Fruit fly (Drosophila melanogaster): ENCODE measurements around the gene lqfR.

Gene lqfR

dm6 chr3R:22455335-22455985 lies 44.4 kb downstream of the lqfR start:
- TF ChIP-seq CG12768 (GFP tag; optimal IDR thresholded peaks at IDR 0.05) (no peak), CG7045 (GFP tag; optimal IDR thresholded peaks at IDR 0.05) (peak; percentile 34), kay (GFP tag; ENCODE audit: borderline replicate concordance) (no peak), toe (GFP tag; optimal IDR thresholded peaks at IDR 0.05) (peak; percentile 4), Clk (GFP tag; optimal IDR thresholded peaks at IDR 0.05) (no peak), CG7101 (tag; optimal IDR thresholded peaks at IDR 0.05) (no peak), CG14711 (tag; optimal IDR thresholded peaks at IDR 0.05) (no peak), CG33017 (tag; optimal IDR thresholded peaks at IDR 0.05) (no peak), ovo (GFP tag; optimal IDR thresholded peaks at IDR 0.05) (no peak), bab1 (GFP tag; optimal IDR thresholded peaks at IDR 0.05) (no peak), tj (GFP tag; optimal IDR thresholded peaks at IDR 0.05) (peak; percentile 13), Mnt (GFP tag; optimal IDR thresholded peaks at IDR 0.05) (no peak), cnc (optimal IDR thresholded peaks at IDR 0.05) (peak in 1 of 2 experiments; percentile 25), CG11617 (GFP tag; optimal IDR thresholded peaks at IDR 0.05) (no peak)

- no peak for TF ChIP-seq cnc (optimal IDR thresholded peaks at IDR 0.05)
- no peak for TF ChIP-seq bab1 (GFP tag; optimal IDR thresholded peaks at IDR 0.05)
- TF ChIP-seq CG14711 (tag; optimal IDR thresholded peaks at IDR 0.05), result no peak
- TF ChIP-seq ovo (GFP tag; optimal IDR thresholded peaks at IDR 0.05), result no peak
- TF ChIP-seq Clk (GFP tag; optimal IDR thresholded peaks at IDR 0.05), result no peak
- no peak for TF ChIP-seq CG33017 (tag; optimal IDR thresholded peaks at IDR 0.05)
- TF ChIP-seq CG11617 (GFP tag; optimal IDR thresholded peaks at IDR 0.05), result no peak
- no peak for TF ChIP-seq CG1620 (GFP tag; optimal IDR thresholded peaks at IDR 0.05)
- no peak for TF ChIP-seq CG7101 (tag; optimal IDR thresholded peaks at IDR 0.05)
- TF ChIP-seq CG12768 (GFP tag; optimal IDR thresholded peaks at IDR 0.05), result no peak
- TF ChIP-seq pad (GFP tag; optimal IDR thresholded peaks at IDR 0.05), result no peak
- no peak for TF ChIP-seq Crg-1 (GFP tag; optimal IDR thresholded peaks at IDR 0.05)
- TF ChIP-seq CG7045 (GFP tag; optimal IDR thresholded peaks at IDR 0.05), result no peak
These were observed 44.9 kb downstream of the lqfR start for dm6 chr3R:22456007-22456406.

dm6 chr3R:22461673-22462585 lies 50.8 kb downstream of the lqfR start, which contains the start of the genes Rpn7 and AP-2mu:
Rpn7 (minus strand) TSS chr3R:22462054.
AP-2mu (plus strand) TSS chr3R:22462455.
- TF ChIP-seq tj (GFP tag; optimal IDR thresholded peaks at IDR 0.05) (peak; percentile 4), kay (GFP tag; ENCODE audit: borderline replicate concordance) (peak; percentile 83), pad (GFP tag; optimal IDR thresholded peaks at IDR 0.05) (peak; percentile 37), CG5204 (GFP tag; optimal IDR thresholded peaks at IDR 0.05) (no peak), Crg-1 (GFP tag; optimal IDR thresholded peaks at IDR 0.05) (no peak), cnc (optimal IDR thresholded peaks at IDR 0.05) (peak; percentile 61 to 73), CG12768 (GFP tag; optimal IDR thresholded peaks at IDR 0.05) (no peak), Mnt (GFP tag; optimal IDR thresholded peaks at IDR 0.05) (peak; percentile 16)

dm6 chr3R:22464611-22465113 lies 53.6 kb downstream of the lqfR start, which contains the start of gene CG7054:
CG7054 (plus strand) TSS chr3R:22464985.
- peak; percentile 49 for TF ChIP-seq pad (GFP tag; optimal IDR thresholded peaks at IDR 0.05)
- TF ChIP-seq CG11617 (GFP tag; optimal IDR thresholded peaks at IDR 0.05), result peak; percentile 68
- peak; percentile 42 for TF ChIP-seq CG14711 (tag; optimal IDR thresholded peaks at IDR 0.05)
- no peak for TF ChIP-seq Crg-1 (GFP tag; optimal IDR thresholded peaks at IDR 0.05)
- TF ChIP-seq toe (GFP tag; optimal IDR thresholded peaks at IDR 0.05), result no peak
- TF ChIP-seq kay (GFP tag; ENCODE audit: borderline replicate concordance), result peak; percentile 98
- TF ChIP-seq CG7101 (tag; optimal IDR thresholded peaks at IDR 0.05), result peak; percentile 71
- TF ChIP-seq cic (GFP tag; optimal IDR thresholded peaks at IDR 0.05), result peak; percentile 78
- peak; percentile 61 for TF ChIP-seq CG12768 (GFP tag; optimal IDR thresholded peaks at IDR 0.05)
- TF ChIP-seq cnc (optimal IDR thresholded peaks at IDR 0.05), result no peak
- peak; percentile 15 for TF ChIP-seq bab1 (GFP tag; optimal IDR thresholded peaks at IDR 0.05)
- TF ChIP-seq CG33017 (tag; optimal IDR thresholded peaks at IDR 0.05), result peak; percentile 65
- TF ChIP-seq Clk (GFP tag; optimal IDR thresholded peaks at IDR 0.05), result no peak
- TF ChIP-seq CG5204 (GFP tag; optimal IDR thresholded peaks at IDR 0.05), result no peak
- TF ChIP-seq CG7045 (GFP tag; optimal IDR thresholded peaks at IDR 0.05), result peak; percentile 72
- peak; percentile 46 for TF ChIP-seq Hr96 (GFP tag; optimal IDR thresholded peaks at IDR 0.05)
- peak; percentile 65 for TF ChIP-seq tj (GFP tag; optimal IDR thresholded peaks at IDR 0.05)
- peak; percentile 54 for TF ChIP-seq Mnt (GFP tag; optimal IDR thresholded peaks at IDR 0.05)
- TF ChIP-seq ovo (GFP tag; optimal IDR thresholded peaks at IDR 0.05), result peak; percentile 9
- TF ChIP-seq CG1620 (GFP tag; optimal IDR thresholded peaks at IDR 0.05), result peak; percentile 10

dm6 chr3R:22465138-22465537 lies 54.0 kb downstream of the lqfR start:
- TF ChIP-seq Crg-1 (GFP tag; optimal IDR thresholded peaks at IDR 0.05) (no peak), tj (GFP tag; optimal IDR thresholded peaks at IDR 0.05) (peak; percentile 37)

All from whole organism, adult.